Fruit fly (Drosophila melanogaster) whole organism: ENCODE data around the gene TpnC25D.

Experiments used
- Dll ChIP-seq: fragments of >200 bp; optimal IDR thresholded peaks from 2 replicates; lab custom pipeline; 2017
- pan ChIP-seq: fragments of >200 bp; optimal IDR thresholded peaks from 2 replicates; lab custom pipeline; 2017
- psq ChIP-seq: fragments of >200 bp; optimal IDR thresholded peaks from 2 replicates; lab custom pipeline; 2017

DNA sequence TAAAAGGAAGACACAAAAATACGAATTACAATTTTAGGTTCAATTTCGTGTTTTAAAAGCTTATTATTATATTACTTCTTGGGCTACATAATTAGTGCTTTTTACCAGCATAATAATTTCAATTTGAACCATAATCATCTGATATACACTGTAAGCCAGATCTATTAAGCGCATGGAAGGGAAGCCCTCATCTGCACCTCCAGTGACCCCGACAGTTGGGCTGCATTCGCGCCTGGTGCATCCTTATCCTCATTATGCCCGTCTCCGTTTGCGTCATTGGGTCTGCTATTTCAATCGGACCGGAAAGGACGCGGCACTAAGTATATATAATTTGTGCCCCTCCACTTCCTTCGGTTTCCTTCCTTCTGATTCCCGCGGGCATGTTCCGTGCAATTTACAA, 35.2 kb downstream of the TpnC25D start:
- TF ChIP-seq Dll (lab: Kevin White, UChicago) (no peak), pan (lab: Kevin White, UChicago) (no peak), psq (lab: Kevin White, UChicago) (no peak)
